Worm (Caenorhabditis elegans): ENCODE results near the gene srh-241.

The srh-241 gene

DNA sequence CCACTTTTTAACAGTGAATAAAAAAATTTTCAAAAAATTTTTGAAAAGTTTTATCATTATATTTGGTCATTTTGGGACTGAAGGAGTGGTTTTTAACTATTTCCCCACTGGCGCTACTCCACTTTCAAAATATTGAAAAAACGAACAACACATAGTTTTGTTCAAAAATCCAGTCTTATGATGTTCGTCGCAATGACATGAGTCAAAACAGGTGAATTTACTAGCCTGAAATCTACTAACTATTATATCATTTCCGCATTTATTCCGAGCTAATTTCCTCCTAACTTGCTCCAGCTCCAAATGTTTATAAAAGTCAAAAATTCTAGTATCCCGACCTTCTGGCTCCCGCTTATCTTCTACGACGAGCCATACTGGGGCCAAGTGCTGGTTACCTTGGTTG, 15.0 kb upstream of the srh-241 start, which contains the start of gene sre-24:
TSS of gene sre-24 (plus strand) at position 301 of the 400 bp plus-strand sequence.
- TF ChIP-seq alr-1 (tag; optimal IDR thresholded peaks at IDR 0.05; ENCODE audit: borderline replicate concordance) (no peak), zip-4 (GFP tag; optimal IDR thresholded peaks at IDR 0.05) (no peak), zag-1 (tag; optimal IDR thresholded peaks at IDR 0.05) (no peak), pqm-1 (tag; optimal IDR thresholded peaks at IDR 0.05) (no peak), nhr-77 (tag; optimal IDR thresholded peaks at IDR 0.05) (no peak), snu-23 (GFP tag; optimal IDR thresholded peaks at IDR 0.05) (no peak), lir-3 (tag; optimal IDR thresholded peaks at IDR 0.05; ENCODE audit: poor library complexity) (no peak), efl-1 (optimal IDR thresholded peaks at IDR 0.05) (no peak), efl-1 (GFP tag; optimal IDR thresholded peaks at IDR 0.05 in 1 of 2) (no peak), hlh-17 (GFP tag; optimal IDR thresholded peaks at IDR 0.05; ENCODE audit: borderline replicate concordance) (no peak), pag-3 (tag; optimal IDR thresholded peaks at IDR 0.05; ENCODE audit: borderline replicate concordance, insufficient read depth) (no peak), nhr-84 (tag; optimal IDR thresholded peaks at IDR 0.05) (no peak), C04F5.9 (tag; optimal IDR thresholded peaks at IDR 0.05) (no peak), mef-2 (tag; optimal IDR thresholded peaks at IDR 0.05) (no peak), F16B12.6 (tag; optimal IDR thresholded peaks at IDR 0.05) (no peak), aly-2 (tag; optimal IDR thresholded peaks at IDR 0.05) (no peak), lin-13 (GFP tag; optimal IDR thresholded peaks at IDR 0.05) (no peak), efl-3 (GFP tag; optimal IDR thresholded peaks at IDR 0.05) (no peak), nhr-11 (tag; optimal IDR thresholded peaks at IDR 0.05) (no peak), irx-1 (tag; optimal IDR thresholded peaks at IDR 0.05) (no peak), hpl-2 (GFP tag; optimal IDR thresholded peaks at IDR 0.05) (no peak)

ce11 chrV:2883097-2883496, 13.7 kb upstream of the srh-241 start:
- TF ChIP-seq vab-15 (tag; optimal IDR thresholded peaks at IDR 0.05) (no peak), hlh-4 (tag; optimal IDR thresholded peaks at IDR 0.05) (no peak), irx-1 (tag; optimal IDR thresholded peaks at IDR 0.05) (no peak), pqm-1 (tag; optimal IDR thresholded peaks at IDR 0.05) (no peak), nhr-237 (tag; optimal IDR thresholded peaks at IDR 0.05) (no peak), lin-14 (GFP tag; optimal IDR thresholded peaks at IDR 0.05) (no peak), ets-5 (GFP tag; IDR thresholded peaks at IDR 0.05) (no peak), lin-13 (GFP tag; optimal IDR thresholded peaks at IDR 0.05) (no peak), C16A3.4 (tag; optimal IDR thresholded peaks at IDR 0.05) (no peak), blmp-1 (tag; optimal IDR thresholded peaks at IDR 0.05) (no peak), ztf-11 (tag; optimal IDR thresholded peaks at IDR 0.05) (no peak), grh-1 (GFP tag; IDR thresholded peaks at IDR 0.05) (no peak)

DNA sequence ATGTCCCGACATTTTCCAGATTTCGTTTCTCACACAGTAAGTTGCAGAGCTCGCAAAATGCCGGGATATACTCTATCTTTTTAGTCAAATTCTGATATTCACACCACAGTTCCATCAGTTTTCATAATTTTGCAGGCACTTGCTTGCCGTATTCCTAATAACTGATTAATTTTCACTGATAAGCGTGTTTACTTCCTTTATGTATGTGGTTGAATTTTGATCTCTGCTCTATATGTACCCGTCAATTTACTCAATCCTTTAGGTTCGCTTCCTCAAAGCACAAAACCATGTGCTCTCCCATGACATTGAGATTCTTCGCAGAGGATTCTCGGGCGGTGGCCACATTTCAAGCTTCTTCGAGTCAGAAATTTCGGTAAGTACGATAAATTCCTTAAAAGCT, 12.2 kb upstream of the srh-241 start:
- TF ChIP-seq nhr-12 (tag; optimal IDR thresholded peaks at IDR 0.05) (no peak), ceh-88 (GFP tag; IDR thresholded peaks at IDR 0.05) (no peak), unc-130 (tag; optimal IDR thresholded peaks at IDR 0.05) (no peak)

ce11 chrV:2881016-2881415, 11.6 kb upstream of the srh-241 start, which contains the start of gene ifc-1:
Gene ifc-1, plus strand, starts transcription at chrV:2881393.
- peak; percentile 67 for TF ChIP-seq elt-2 (tag; optimal IDR thresholded peaks at IDR 0.05)
- no peak for TF ChIP-seq ces-1 (GFP tag; optimal IDR thresholded peaks at IDR 0.05)
- no peak for TF ChIP-seq ceh-8 (GFP tag; optimal IDR thresholded peaks at IDR 0.05)
- TF ChIP-seq efl-1 (optimal IDR thresholded peaks at IDR 0.05): no peak
- TF ChIP-seq efl-1 (GFP tag; optimal IDR thresholded peaks at IDR 0.05 in 1 of 2): peak in 1 of 2 experiments; percentile 21
- TF ChIP-seq nhr-12 (tag; optimal IDR thresholded peaks at IDR 0.05): no peak

DNA sequence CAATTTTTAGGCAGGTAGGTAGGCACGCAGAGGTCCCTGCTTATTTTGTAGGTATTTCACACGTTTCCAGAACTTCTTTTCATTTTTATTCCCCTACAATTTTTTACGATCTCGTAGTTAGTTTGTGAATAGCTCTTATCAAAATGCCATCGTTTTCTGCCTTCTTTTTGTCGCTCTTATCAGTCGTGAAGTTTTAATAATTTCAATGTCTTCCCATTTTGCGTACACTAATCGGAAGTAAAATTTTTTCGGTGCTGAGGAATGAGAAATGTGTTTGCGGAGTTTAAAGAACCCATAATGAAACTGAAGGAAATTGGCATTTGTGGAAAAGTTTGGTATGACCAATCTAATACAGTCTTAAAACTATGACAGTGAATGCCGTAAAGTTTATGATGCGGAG, 11.0 kb upstream of the srh-241 start:
- no peak for TF ChIP-seq ets-5 (GFP tag; IDR thresholded peaks at IDR 0.05)
- peak; percentile 53 for TF ChIP-seq elt-2 (tag; optimal IDR thresholded peaks at IDR 0.05)
- no peak for TF ChIP-seq nhr-47 (tag; optimal IDR thresholded peaks at IDR 0.05)

All from whole organism, L1 larva.